Fruit fly (Drosophila melanogaster) whole organism, embryonic: ENCODE results near the gene CG43136.

ENCODE experiments used
- BtbVII ChIP-seq: fragments of 200-800 bp; sonication (Bioruptor generic); optimal IDR thresholded peaks from 3 replicates; lab custom pipeline; 2017; ENCODE audit warnings: missing biosample characterization, mild to moderate bottlenecking, missing genetic modification characterization
- CG10462 ChIP-seq: fragments of 200-800 bp; sonication (Bioruptor generic); optimal IDR thresholded peaks from 2 replicates; lab custom pipeline; 2016; ENCODE audit warnings: missing biosample characterization, missing genetic modification characterization
- CG10543 ChIP-seq: fragments of 200-800 bp; sonication (Bioruptor generic); optimal IDR thresholded peaks from 3 replicates; lab custom pipeline; 2017; ENCODE audit warnings: missing biosample characterization, mild to moderate bottlenecking, missing genetic modification characterization, moderate library complexity
- CG10565 ChIP-seq: fragments of 200-800 bp; sonication (Bioruptor generic); optimal IDR thresholded peaks from 3 replicates; lab custom pipeline; 2016; ENCODE audit warnings: missing biosample characterization, mild to moderate bottlenecking, missing genetic modification characterization
- CG11695 ChIP-seq: fragments of 200-800 bp; sonication (Bioruptor generic); IDR thresholded peaks from 3 replicates; pipeline ENCODE4 v1.3.6; 2022; ENCODE audit warnings: missing biosample characterization, missing genetic modification characterization
- CG12219 ChIP-seq: fragments of 200-800 bp; sonication (Bioruptor generic); optimal IDR thresholded peaks from 3 replicates; lab custom pipeline; 2018; ENCODE audit warnings: missing biosample characterization, mild to moderate bottlenecking, missing genetic modification characterization
- CG13123 ChIP-seq: fragments of 200-800 bp; sonication (Bioruptor generic); optimal IDR thresholded peaks from 2 replicates; lab custom pipeline; 2016; ENCODE audit warnings: missing biosample characterization, missing genetic modification characterization
- CG13624 ChIP-seq: fragments of 200-800 bp; sonication (Bioruptor generic); optimal IDR thresholded peaks from 2 replicates; lab custom pipeline; 2016; ENCODE audit warnings: missing biosample characterization, missing genetic modification characterization
- CG13775 ChIP-seq: fragments of 200-800 bp; sonication (Bioruptor generic); optimal IDR thresholded peaks from 3 replicates; lab custom pipeline; 2017; ENCODE audit warnings: missing biosample characterization, mild to moderate bottlenecking, missing genetic modification characterization
- CG2116 ChIP-seq: fragments of 200-800 bp; sonication (Bioruptor generic); optimal IDR thresholded peaks from 3 replicates; lab custom pipeline; 2018; ENCODE audit warnings: missing biosample characterization, mild to moderate bottlenecking, missing genetic modification characterization
- CG2202 ChIP-seq: fragments of 200-800 bp; sonication (Bioruptor generic); optimal IDR thresholded peaks from 2 replicates; lab custom pipeline; 2018; ENCODE audit warnings: missing biosample characterization, mild to moderate bottlenecking, missing genetic modification characterization
- CG31388 ChIP-seq: fragments of 200-800 bp; sonication (Bioruptor generic); optimal IDR thresholded peaks from 2 replicates; lab custom pipeline; 2016; ENCODE audit warnings: missing biosample characterization, missing genetic modification characterization
- CG32767 ChIP-seq: fragments of 200-800 bp; sonication (Bioruptor generic); IDR thresholded peaks from 2 replicates; pipeline ENCODE4 v1.3.6; 2022; ENCODE audit warnings: missing biosample characterization, missing genetic modification characterization
- CG3281 ChIP-seq: fragments of 200-800 bp; sonication (Bioruptor generic); optimal IDR thresholded peaks from 3 replicates; lab custom pipeline; 2017; ENCODE audit warnings: missing biosample characterization, mild to moderate bottlenecking, missing genetic modification characterization
- CG33557 ChIP-seq: fragments of 200-800 bp; sonication (Bioruptor generic); optimal IDR thresholded peaks from 2 replicates; lab custom pipeline; 2019; ENCODE audit warnings: missing biosample characterization, mild to moderate bottlenecking, missing genetic modification characterization, moderate library complexity
- CG3847 ChIP-seq: fragments of 200-800 bp; sonication (Bioruptor generic); IDR thresholded peaks from 2 replicates; pipeline ENCODE4 v1.3.6; 2022; ENCODE audit warnings: missing biosample characterization, missing genetic modification characterization
- CG3995 ChIP-seq: fragments of 200-800 bp; sonication (Bioruptor generic); optimal IDR thresholded peaks from 3 replicates; lab custom pipeline; 2016; ENCODE audit warnings: missing biosample characterization, missing genetic modification characterization
- CG4404 ChIP-seq: fragments of 200-800 bp; sonication (Bioruptor generic); IDR thresholded peaks from 2 replicates; pipeline ENCODE4 v1.3.6; 2022; ENCODE audit warnings: missing biosample characterization, missing genetic modification characterization
- CG4424 ChIP-seq: fragments of 200-800 bp; sonication (Bioruptor generic); optimal IDR thresholded peaks from 3 replicates; lab custom pipeline; 2016; ENCODE audit warnings: missing biosample characterization, missing genetic modification characterization
- CG4617 ChIP-seq: fragments of 200-800 bp; sonication (Bioruptor generic); optimal IDR thresholded peaks from 3 replicates; lab custom pipeline; 2016; ENCODE audit warnings: missing biosample characterization, missing genetic modification characterization, borderline replicate concordance
- CG6654 ChIP-seq: fragments of 200-800 bp; sonication (Bioruptor generic); optimal IDR thresholded peaks from 2 replicates; lab custom pipeline; 2017; ENCODE audit warnings: missing biosample characterization, mild to moderate bottlenecking, missing genetic modification characterization
- CG7839 ChIP-seq: fragments of 200-800 bp; sonication (Bioruptor generic); optimal IDR thresholded peaks from 3 replicates; lab custom pipeline; 2018; ENCODE audit warnings: missing biosample characterization, mild to moderate bottlenecking, missing genetic modification characterization, moderate library complexity
- CrebB ChIP-seq: fragments of 200-800 bp; sonication (Bioruptor generic); optimal IDR thresholded peaks from 3 replicates; lab custom pipeline; 2018; ENCODE audit warnings: missing biosample characterization, mild to moderate bottlenecking, missing genetic modification characterization
- Doc2 ChIP-seq: fragments of 200-800 bp; sonication (Bioruptor generic); IDR thresholded peaks from 2 replicates; pipeline ENCODE4 v1.3.6; 2022; ENCODE audit warnings: missing biosample characterization, missing genetic modification characterization
- Doc3 ChIP-seq: fragments of 200-800 bp; sonication (Bioruptor generic); IDR thresholded peaks from 3 replicates; pipeline ENCODE4 v1.3.6; 2022; ENCODE audit warnings: missing biosample characterization, missing genetic modification characterization; ENCODE audit not compliant: partially characterized antibody
- E2f1 ChIP-seq: fragments of 200-800 bp; sonication (Bioruptor generic); IDR thresholded peaks from 2 replicates; pipeline ENCODE4 v1.3.6; 2022; ENCODE audit warnings: missing biosample characterization, missing genetic modification characterization
- HLH3B ChIP-seq: fragments of 200-800 bp; sonication (Bioruptor generic); IDR thresholded peaks from 2 replicates; pipeline ENCODE4 v1.3.6; 2022; ENCODE audit warnings: missing biosample characterization, missing genetic modification characterization
- Mad ChIP-seq: fragments of 200-800 bp; sonication (Bioruptor generic); optimal IDR thresholded peaks from 2 replicates; lab custom pipeline; 2016; ENCODE audit warnings: missing biosample characterization, missing genetic modification characterization
- Mes4 ChIP-seq: fragments of 200-800 bp; sonication (Bioruptor generic); optimal IDR thresholded peaks from 2 replicates; lab custom pipeline; 2016; ENCODE audit warnings: missing biosample characterization, missing genetic modification characterization
- Mrtf ChIP-seq: fragments of 200-800 bp; sonication (Bioruptor generic); IDR thresholded peaks from 3 replicates; pipeline ENCODE4 v1.3.6; 2022; ENCODE audit warnings: missing biosample characterization, missing genetic modification characterization
- Oaz ChIP-seq: fragments of 200-800 bp; sonication (Bioruptor generic); IDR thresholded peaks from 2 replicates; pipeline ENCODE4 v1.3.6; 2022; ENCODE audit warnings: missing biosample characterization, missing genetic modification characterization
- Scr ChIP-seq: fragments of 200-800 bp; sonication (Bioruptor generic); IDR thresholded peaks from 2 replicates; pipeline ENCODE4 v1.3.6; 2022; ENCODE audit warnings: missing biosample characterization, missing genetic modification characterization; ENCODE audit not compliant: partially characterized antibody
- Sin3A ChIP-seq: fragments of >200 bp; optimal IDR thresholded peaks from 2 replicates; lab custom pipeline; 2018
- Sry-β ChIP-seq: fragments of 200-800 bp; sonication (Bioruptor generic); optimal IDR thresholded peaks from 2 replicates; lab custom pipeline; 2018; ENCODE audit warnings: missing biosample characterization, mild to moderate bottlenecking, missing genetic modification characterization, moderate library complexity
- Tbp ChIP-seq: fragments of >200 bp; optimal IDR thresholded peaks from 2 replicates; lab custom pipeline; 2018; ENCODE audit warnings: missing biosample characterization, missing genetic modification characterization
- amos ChIP-seq: fragments of 200-800 bp; sonication (Bioruptor generic); IDR thresholded peaks from 2 replicates; pipeline ENCODE4 v1.3.6; 2022; ENCODE audit warnings: missing biosample characterization, missing genetic modification characterization; ENCODE audit not compliant: partially characterized antibody
- bab2 ChIP-seq: fragments of 200-800 bp; sonication (Bioruptor generic); optimal IDR thresholded peaks from 2 replicates; lab custom pipeline; 2016; ENCODE audit warnings: missing biosample characterization, missing genetic modification characterization
- caup ChIP-seq: fragments of 200-800 bp; sonication (Bioruptor generic); optimal IDR thresholded peaks from 3 replicates; lab custom pipeline; 2017; ENCODE audit warnings: missing biosample characterization, mild to moderate bottlenecking, missing genetic modification characterization, moderate library complexity; ENCODE audit not compliant: severe bottlenecking
- chif ChIP-seq, 2 experiments: fragments of 200-800 bp; sonication (Bioruptor generic); optimal IDR thresholded peaks; 3 replicates each; lab custom pipeline; 2016; ENCODE audit warnings: missing biosample characterization in 2 of 2, missing genetic modification characterization in 2 of 2
- chm ChIP-seq: fragments of 200-800 bp; sonication (Bioruptor generic); IDR thresholded peaks from 2 replicates; pipeline ENCODE4 v1.3.6; 2022; ENCODE audit warnings: missing biosample characterization, missing genetic modification characterization
- chn ChIP-seq: fragments of 200-800 bp; sonication (Bioruptor generic); optimal IDR thresholded peaks from 2 replicates; lab custom pipeline; 2016; ENCODE audit warnings: missing biosample characterization, missing genetic modification characterization
- cwo ChIP-seq: fragments of 200-800 bp; sonication (Bioruptor generic); optimal IDR thresholded peaks from 3 replicates; lab custom pipeline; 2017; ENCODE audit warnings: missing biosample characterization, missing genetic modification characterization, mild to moderate bottlenecking, moderate library complexity, missing genetic modification reagents
- ftz-f1 ChIP-seq: fragments of 200-800 bp; sonication (Bioruptor generic); optimal IDR thresholded peaks from 2 replicates; lab custom pipeline; 2016; ENCODE audit warnings: missing biosample characterization, missing genetic modification characterization
- gcm2 ChIP-seq: fragments of 200-800 bp; sonication (Bioruptor generic); optimal IDR thresholded peaks from 2 replicates; lab custom pipeline; 2016; ENCODE audit warnings: missing biosample characterization, missing genetic modification characterization
- kay ChIP-seq: fragments of 200-800 bp; sonication (Bioruptor generic); optimal IDR thresholded peaks from 2 replicates; lab custom pipeline; 2016; ENCODE audit warnings: missing biosample characterization, missing genetic modification characterization
- pita ChIP-seq: fragments of 200-800 bp; sonication (Bioruptor generic); optimal IDR thresholded peaks from 2 replicates; lab custom pipeline; 2017; ENCODE audit warnings: missing biosample characterization, mild to moderate bottlenecking, missing genetic modification characterization
- pnt ChIP-seq: fragments of 200-800 bp; sonication (Bioruptor generic); optimal IDR thresholded peaks from 3 replicates; lab custom pipeline; 2016; ENCODE audit warnings: missing biosample characterization, missing genetic modification characterization
- repo ChIP-seq: fragments of 200-800 bp; sonication (Bioruptor generic); optimal IDR thresholded peaks from 2 replicates; lab custom pipeline; 2016; ENCODE audit warnings: missing biosample characterization, missing genetic modification characterization
- ro ChIP-seq: fragments of 200-800 bp; sonication (Bioruptor generic); IDR thresholded peaks from 2 replicates; pipeline ENCODE4 v1.3.6; 2022; ENCODE audit warnings: missing biosample characterization, missing genetic modification characterization
- sd ChIP-seq: fragments of 200-800 bp; sonication (Bioruptor generic); optimal IDR thresholded peaks from 3 replicates; lab custom pipeline; 2018; ENCODE audit warnings: missing biosample characterization, mild to moderate bottlenecking, missing genetic modification characterization, moderate library complexity
- sisA ChIP-seq: fragments of 200-800 bp; sonication (Bioruptor generic); IDR thresholded peaks from 2 replicates; pipeline ENCODE4 v1.3.6; 2022; ENCODE audit warnings: missing biosample characterization, missing genetic modification characterization
- tup ChIP-seq: fragments of 200-800 bp; sonication (Bioruptor generic); optimal IDR thresholded peaks from 2 replicates; lab custom pipeline; 2016; ENCODE audit warnings: missing biosample characterization, mild to moderate bottlenecking, missing genetic modification characterization, moderate library complexity
- zfh2 ChIP-seq: fragments of 200-800 bp; sonication (Bioruptor generic); optimal IDR thresholded peaks from 2 replicates; lab custom pipeline; 2016; ENCODE audit warnings: missing biosample characterization, missing genetic modification characterization

Gene CG43136

dm6 chrX:5876584-5876983 is 23.0 kb downstream of the CG43136 start, which contains the start of gene mof (continued):
- TF ChIP-seq CG11695 (GFP tag; lab: Robert Waterston, UW) = no peak
- TF ChIP-seq CG3281 (GFP tag; lab: Kevin White, UChicago) = no peak
- TF ChIP-seq zfh2 = no peak
- TF ChIP-seq ro (GFP tag; lab: Robert Waterston, UW) = no peak
- no peak for TF ChIP-seq bab2 (GFP tag; lab: Kevin White, UChicago)
- no peak for TF ChIP-seq CG13123 (GFP tag; lab: Kevin White, UChicago)
- no peak for TF ChIP-seq sd (tag; lab: Kevin White, UChicago)
- TF ChIP-seq CG31388 (GFP tag; lab: Kevin White, UChicago) = no peak
- TF ChIP-seq CG4424 = no peak
- no peak for TF ChIP-seq Oaz (GFP tag; lab: Robert Waterston, UW)
- TF ChIP-seq Mes4 (GFP tag; lab: Kevin White, UChicago) = no peak
- TF ChIP-seq gcm2 (GFP tag; lab: Kevin White, UChicago) = no peak
- no peak for TF ChIP-seq CG13624 (GFP tag; lab: Kevin White, UChicago)
- no peak for TF ChIP-seq Sry-β
- no peak for TF ChIP-seq CrebB (tag; lab: Kevin White, UChicago)
- no peak for TF ChIP-seq CG12219
- no peak for TF ChIP-seq cwo (GFP tag; lab: Kevin White, UChicago)
- no peak for TF ChIP-seq pita (GFP tag; lab: Kevin White, UChicago)
- no peak for TF ChIP-seq CG10565 (GFP tag; lab: Kevin White, UChicago)
- peak; percentile 57; the same call in 1 of the 2 replicates for TF ChIP-seq amos (GFP tag; lab: Robert Waterston, UW)
- no peak for TF ChIP-seq CG10462 (GFP tag; lab: Kevin White, UChicago)
- TF ChIP-seq CG7839 (tag; lab: Kevin White, UChicago) = no peak
- no peak for TF ChIP-seq chm (GFP tag; lab: Robert Waterston, UW)
- TF ChIP-seq Scr = peak; percentile 75
- no peak for TF ChIP-seq CG13775
- TF ChIP-seq ftz-f1 (GFP tag; lab: Kevin White, UChicago) = no peak
- no peak for TF ChIP-seq tup
- no peak for TF ChIP-seq CG4404
- TF ChIP-seq CG4617 (GFP tag; lab: Kevin White, UChicago) = peak; percentile 54
- TF ChIP-seq CG2202 (tag; lab: Kevin White, UChicago) = no peak
- no peak for TF ChIP-seq repo (GFP tag; lab: Kevin White, UChicago)
- no peak for TF ChIP-seq Tbp (GFP tag; lab: Kevin White, UChicago)
- no peak for TF ChIP-seq Doc2
- no peak for TF ChIP-seq caup (GFP tag; lab: Kevin White, UChicago)
- no peak for TF ChIP-seq chn (GFP tag; lab: Kevin White, UChicago)
- no peak for TF ChIP-seq Sin3A (lab: Kevin White, UChicago)
- no peak for TF ChIP-seq CG32767 (GFP tag; lab: Robert Waterston, UW)
- no peak for TF ChIP-seq kay
- TF ChIP-seq Mad (GFP tag; lab: Kevin White, UChicago) = no peak
- TF ChIP-seq E2f1 (GFP tag; lab: Robert Waterston, UW) = no peak
- TF ChIP-seq Doc3 = peak; percentile 58
- TF ChIP-seq Mrtf (GFP tag; lab: Robert Waterston, UW) = no peak
- TF ChIP-seq CG6654 = no peak
- TF ChIP-seq CG2116 (GFP tag; lab: Kevin White, UChicago) = peak; percentile 97
- no peak for TF ChIP-seq sisA
- TF ChIP-seq CG33557 = no peak
- no peak for TF ChIP-seq chif (GFP tag; optimal IDR thresholded peaks at IDR 0.05; lab: Kevin White, UChicago)
- TF ChIP-seq CG3847 (GFP tag; lab: Robert Waterston, UW) = no peak
- TF ChIP-seq CG10543 (GFP tag; lab: Kevin White, UChicago) = no peak
- TF ChIP-seq pnt (GFP tag; lab: Kevin White, UChicago) = no peak
- peak; percentile 44 for TF ChIP-seq CG3995 (GFP tag; lab: Kevin White, UChicago)
- no peak for TF ChIP-seq BtbVII
- TF ChIP-seq HLH3B = no peak
